Fruit fly (Drosophila melanogaster) whole organism, embryonic: ENCODE measurements around the gene alpha-Est7.

Experiments used
- Atf-2 ChIP-seq: fragments of 200-800 bp; sonication (Bioruptor generic); optimal IDR thresholded peaks from 2 replicates; lab custom pipeline; 2016; ENCODE audit warnings: missing biosample characterization, missing genetic modification characterization
- CG10147 ChIP-seq: fragments of 200-800 bp; sonication (Bioruptor generic); optimal IDR thresholded peaks from 2 replicates; lab custom pipeline; 2019; ENCODE audit warnings: missing biosample characterization, mild to moderate bottlenecking, missing genetic modification characterization, moderate library complexity
- CG1024 ChIP-seq: fragments of 200-800 bp; sonication (Bioruptor generic); IDR thresholded peaks from 2 replicates; pipeline ENCODE4 v1.3.6; 2022; ENCODE audit warnings: missing biosample characterization, missing genetic modification characterization
- CG11085 ChIP-seq: fragments of 200-800 bp; sonication (Bioruptor generic); IDR thresholded peaks from 2 replicates; pipeline ENCODE4 v1.3.6; 2022; ENCODE audit warnings: missing biosample characterization, missing genetic modification characterization
- CG11456 ChIP-seq: fragments of 200-800 bp; sonication (Bioruptor generic); IDR thresholded peaks from 3 replicates; pipeline ENCODE4 v1.3.6; 2022; ENCODE audit warnings: missing biosample characterization, missing genetic modification characterization
- CG11723 ChIP-seq: fragments of 200-800 bp; sonication (Bioruptor generic); optimal IDR thresholded peaks from 2 replicates; lab custom pipeline; 2017; ENCODE audit warnings: missing biosample characterization, mild to moderate bottlenecking, missing genetic modification characterization
- CG12236 ChIP-seq: fragments of 200-800 bp; sonication (Bioruptor generic); optimal IDR thresholded peaks from 2 replicates; lab custom pipeline; 2016; ENCODE audit warnings: missing biosample characterization, missing genetic modification characterization
- CG15269 ChIP-seq: fragments of 200-800 bp; sonication (Bioruptor generic); optimal IDR thresholded peaks from 2 replicates; lab custom pipeline; 2018; ENCODE audit warnings: missing biosample characterization, mild to moderate bottlenecking, missing genetic modification characterization, moderate library complexity
- CG1647 ChIP-seq: fragments of 200-800 bp; sonication (Bioruptor generic); optimal IDR thresholded peaks from 3 replicates; lab custom pipeline; 2016; ENCODE audit warnings: missing biosample characterization, missing genetic modification characterization
- CG18476 ChIP-seq: fragments of 200-800 bp; sonication (Bioruptor generic); optimal IDR thresholded peaks from 2 replicates; lab custom pipeline; 2016; ENCODE audit warnings: missing biosample characterization, mild to moderate bottlenecking, missing genetic modification characterization
- CG2199 ChIP-seq: fragments of 200-800 bp; sonication (Bioruptor generic); IDR thresholded peaks from 3 replicates; pipeline ENCODE4 v1.3.6; 2022; ENCODE audit warnings: missing biosample characterization, missing genetic modification characterization
- CG2875 ChIP-seq: fragments of 200-800 bp; sonication (Bioruptor generic); optimal IDR thresholded peaks from 2 replicates; lab custom pipeline; 2017; ENCODE audit warnings: missing biosample characterization, mild to moderate bottlenecking, missing genetic modification characterization, missing genetic modification reagents
- CG33213 ChIP-seq: fragments of 200-800 bp; sonication (Bioruptor generic); optimal IDR thresholded peaks from 3 replicates; lab custom pipeline; 2016; ENCODE audit warnings: missing biosample characterization, missing genetic modification characterization
- CG34422 ChIP-seq: fragments of 200-800 bp; sonication (Bioruptor generic); IDR thresholded peaks from 3 replicates; pipeline ENCODE4 v1.3.6; 2022; ENCODE audit warnings: missing biosample characterization, missing genetic modification characterization
- CG6813 ChIP-seq: fragments of 200-800 bp; sonication (Bioruptor generic); optimal IDR thresholded peaks from 2 replicates; lab custom pipeline; 2017; ENCODE audit warnings: missing biosample characterization, missing genetic modification characterization, mild to moderate bottlenecking, moderate library complexity, missing genetic modification reagents
- CG7357 ChIP-seq: fragments of 200-800 bp; sonication (Bioruptor generic); IDR thresholded peaks from 3 replicates; pipeline ENCODE4 v1.3.6; 2022; ENCODE audit warnings: missing biosample characterization, missing genetic modification characterization
- CG7556 ChIP-seq: fragments of 200-800 bp; sonication (Bioruptor generic); optimal IDR thresholded peaks from 2 replicates; lab custom pipeline; 2017; ENCODE audit warnings: missing biosample characterization, mild to moderate bottlenecking, missing genetic modification characterization
- CG7745 ChIP-seq: fragments of 200-800 bp; sonication (Bioruptor generic); optimal IDR thresholded peaks from 2 replicates; lab custom pipeline; 2018; ENCODE audit warnings: missing biosample characterization, mild to moderate bottlenecking, missing genetic modification characterization, moderate library complexity
- CG7928 ChIP-seq: fragments of 200-800 bp; sonication (Bioruptor generic); optimal IDR thresholded peaks from 2 replicates; lab custom pipeline; 2017; ENCODE audit warnings: missing biosample characterization, mild to moderate bottlenecking, missing genetic modification characterization
- CHES-1-like ChIP-seq: fragments of 200-800 bp; sonication (Bioruptor generic); optimal IDR thresholded peaks from 2 replicates; lab custom pipeline; 2016; ENCODE audit warnings: missing biosample characterization, missing genetic modification characterization
- CrebB ChIP-seq: fragments of 200-800 bp; sonication (Bioruptor generic); optimal IDR thresholded peaks from 3 replicates; lab custom pipeline; 2018; ENCODE audit warnings: missing biosample characterization, mild to moderate bottlenecking, missing genetic modification characterization
- Dad ChIP-seq: fragments of 200-800 bp; sonication (Bioruptor generic); optimal IDR thresholded peaks from 3 replicates; lab custom pipeline; 2016; ENCODE audit warnings: missing biosample characterization, missing genetic modification characterization
- Fer1 ChIP-seq: fragments of 200-800 bp; sonication (Bioruptor generic); optimal IDR thresholded peaks from 2 replicates; lab custom pipeline; 2017; ENCODE audit warnings: missing biosample characterization, mild to moderate bottlenecking, missing genetic modification characterization
- Gug ChIP-seq: fragments of 200-800 bp; sonication (Bioruptor generic); IDR thresholded peaks from 4 replicates; pipeline ENCODE4 v1.3.6; 2022; ENCODE audit warnings: missing biosample characterization, missing genetic modification characterization
- HLH54F ChIP-seq: fragments of 200-800 bp; sonication (Bioruptor generic); optimal IDR thresholded peaks from 3 replicates; lab custom pipeline; 2016; ENCODE audit warnings: missing biosample characterization, missing genetic modification characterization
- Lhr ChIP-seq: fragments of 200-800 bp; sonication (Bioruptor generic); optimal IDR thresholded peaks from 3 replicates; lab custom pipeline; 2017; ENCODE audit warnings: mild to moderate bottlenecking, missing biosample characterization, missing genetic modification reagents, missing genetic modification characterization
- Mes4 ChIP-seq: fragments of 200-800 bp; sonication (Bioruptor generic); optimal IDR thresholded peaks from 2 replicates; lab custom pipeline; 2016; ENCODE audit warnings: missing biosample characterization, missing genetic modification characterization
- NK7.1 ChIP-seq: fragments of 200-800 bp; sonication (Bioruptor generic); optimal IDR thresholded peaks from 3 replicates; lab custom pipeline; 2016; ENCODE audit warnings: missing biosample characterization, missing genetic modification characterization
- Pdp1 ChIP-seq, 2 experiments: fragments of 200-800 bp; sonication (Bioruptor generic); optimal IDR thresholded peaks; 3 replicates each; lab custom pipeline; 2016; ENCODE audit warnings: missing biosample characterization in 2 of 2, missing genetic modification characterization in 2 of 2, mild to moderate bottlenecking in 1 of 2, moderate library complexity in 1 of 2
- Tbp ChIP-seq: fragments of >200 bp; optimal IDR thresholded peaks from 2 replicates; lab custom pipeline; 2018; ENCODE audit warnings: missing biosample characterization, missing genetic modification characterization
- Vsx1 ChIP-seq: fragments of 200-800 bp; sonication (Bioruptor generic); optimal IDR thresholded peaks from 2 replicates; lab custom pipeline; 2017; ENCODE audit warnings: missing biosample characterization, mild to moderate bottlenecking, missing genetic modification characterization, missing genetic modification reagents
- Xbp1 ChIP-seq: fragments of 200-800 bp; sonication (Bioruptor generic); optimal IDR thresholded peaks from 3 replicates; lab custom pipeline; 2016; ENCODE audit warnings: missing biosample characterization, mild to moderate bottlenecking, missing genetic modification characterization
- ab ChIP-seq: fragments of 200-800 bp; sonication (Bioruptor generic); optimal IDR thresholded peaks from 2 replicates; lab custom pipeline; 2016; ENCODE audit warnings: missing biosample characterization, missing genetic modification characterization
- ac ChIP-seq: fragments of 200-800 bp; sonication (Bioruptor generic); optimal IDR thresholded peaks from 3 replicates; lab custom pipeline; 2017; ENCODE audit warnings: missing biosample characterization, mild to moderate bottlenecking, missing genetic modification characterization
- az2 ChIP-seq: fragments of 200-800 bp; sonication (Bioruptor generic); optimal IDR thresholded peaks from 3 replicates; lab custom pipeline; 2016; ENCODE audit warnings: missing biosample characterization, missing genetic modification characterization
- cato ChIP-seq: fragments of 200-800 bp; sonication (Bioruptor generic); optimal IDR thresholded peaks from 2 replicates; lab custom pipeline; 2016; ENCODE audit warnings: missing biosample characterization, missing genetic modification characterization, borderline replicate concordance
- crp ChIP-seq, 2 experiments: fragments of 200-800 bp; sonication (Bioruptor generic); optimal IDR thresholded peaks; 2 replicates in 1 of 2; 3 replicates in 1 of 2; lab custom pipeline; 2017; ENCODE audit warnings: missing biosample characterization in 2 of 2, missing genetic modification characterization in 2 of 2, mild to moderate bottlenecking in 1 of 2, moderate library complexity in 1 of 2
- dmrt11E ChIP-seq: fragments of 200-800 bp; sonication (Bioruptor generic); optimal IDR thresholded peaks from 3 replicates; lab custom pipeline; 2018; ENCODE audit warnings: missing biosample characterization, mild to moderate bottlenecking, missing genetic modification characterization, moderate library complexity
- fd64A ChIP-seq: fragments of 200-800 bp; sonication (Bioruptor generic); optimal IDR thresholded peaks from 3 replicates; lab custom pipeline; 2018; ENCODE audit warnings: missing biosample characterization, mild to moderate bottlenecking, missing genetic modification characterization
- fru ChIP-seq: fragments of >200 bp; optimal IDR thresholded peaks from 2 replicates; lab custom pipeline; 2017
- ftz-f1 ChIP-seq: fragments of 200-800 bp; sonication (Bioruptor generic); optimal IDR thresholded peaks from 2 replicates; lab custom pipeline; 2016; ENCODE audit warnings: missing biosample characterization, missing genetic modification characterization
- kay ChIP-seq: fragments of 200-800 bp; sonication (Bioruptor generic); optimal IDR thresholded peaks from 2 replicates; lab custom pipeline; 2016; ENCODE audit warnings: missing biosample characterization, missing genetic modification characterization
- lbe ChIP-seq: fragments of 200-800 bp; sonication (Bioruptor generic); optimal IDR thresholded peaks from 2 replicates; lab custom pipeline; 2016; ENCODE audit warnings: missing biosample characterization, mild to moderate bottlenecking, missing genetic modification characterization
- pita ChIP-seq: fragments of 200-800 bp; sonication (Bioruptor generic); optimal IDR thresholded peaks from 2 replicates; lab custom pipeline; 2017; ENCODE audit warnings: missing biosample characterization, mild to moderate bottlenecking, missing genetic modification characterization
- pum ChIP-seq: fragments of 200-800 bp; sonication (Bioruptor generic); optimal IDR thresholded peaks from 2 replicates; lab custom pipeline; 2016; ENCODE audit warnings: missing biosample characterization, missing genetic modification characterization
- rib ChIP-seq: fragments of 200-800 bp; sonication (Bioruptor generic); IDR thresholded peaks from 2 replicates; pipeline ENCODE4 v1.3.6; 2022; ENCODE audit warnings: missing biosample characterization, missing genetic modification characterization
- sens ChIP-seq: fragments of 200-800 bp; sonication (Bioruptor generic); peaks from one replicate; lab custom pipeline; 2016; ENCODE audit warnings: missing biosample characterization, missing genetic modification characterization
- stc ChIP-seq: fragments of 200-800 bp; sonication (Bioruptor generic); IDR thresholded peaks from 2 replicates; pipeline ENCODE4 v1.3.6; 2022; ENCODE audit warnings: missing biosample characterization, missing genetic modification characterization
- sug ChIP-seq: fragments of 200-800 bp; optimal IDR thresholded peaks from 2 replicates; lab custom pipeline; 2019; ENCODE audit warnings: missing biosample characterization, mild to moderate bottlenecking, missing genetic modification characterization, moderate library complexity
- unc-4 ChIP-seq: fragments of 200-800 bp; sonication (Bioruptor generic); IDR thresholded peaks from 2 replicates; pipeline ENCODE4 v1.3.6; 2022; ENCODE audit warnings: missing biosample characterization, missing genetic modification characterization; ENCODE audit not compliant: partially characterized antibody
- z ChIP-seq: fragments of 200-800 bp; sonication (Bioruptor generic); IDR thresholded peaks from 3 replicates; pipeline ENCODE4 v1.3.6; 2022; ENCODE audit warnings: missing biosample characterization, missing genetic modification characterization

alpha-Est7 gene

DNA sequence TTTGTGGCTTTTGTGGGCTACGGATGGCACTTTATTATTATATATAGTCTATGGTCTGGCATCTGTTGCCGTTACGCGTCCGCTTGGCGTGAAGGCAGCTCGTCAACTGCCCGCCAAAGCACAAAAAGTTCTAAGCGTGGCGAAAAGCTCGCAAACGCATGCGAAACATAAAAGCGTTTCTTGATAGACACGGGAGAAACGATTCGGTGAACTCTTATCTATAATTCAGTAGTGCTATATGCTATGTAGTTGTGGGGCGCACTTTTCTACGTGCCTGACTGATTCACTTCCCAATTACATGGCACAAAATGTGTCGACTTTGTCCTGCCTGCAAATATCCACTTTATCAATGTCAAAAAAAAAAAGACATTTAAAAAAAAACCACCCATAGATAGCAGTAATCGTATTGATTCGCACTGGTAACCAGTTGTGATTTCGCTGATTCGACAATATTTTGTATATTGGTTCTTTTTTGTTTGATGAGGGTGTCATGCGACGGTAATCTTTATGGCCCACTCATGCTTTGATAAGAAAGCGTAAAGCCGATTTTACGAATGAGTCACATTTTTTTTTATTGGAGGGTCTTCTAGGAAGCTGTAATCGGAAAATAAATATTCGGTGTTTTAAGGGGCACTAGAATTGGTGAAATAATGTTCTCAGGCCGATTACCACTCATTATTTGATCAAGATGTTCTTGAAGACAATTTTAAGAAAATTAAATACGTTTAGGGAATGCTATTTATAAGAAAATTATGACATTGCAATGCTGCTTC is 18.4 kb downstream of the alpha-Est7 start, which contains the start of gene alpha-Est9 (continued):
- TF ChIP-seq CG7745 (tag; lab: Kevin White, UChicago) (no peak), CHES-1-like (no peak), HLH54F (no peak), Mes4 (GFP tag; lab: Kevin White, UChicago) (no peak), crp (GFP tag; optimal IDR thresholded peaks at IDR 0.05; lab: Kevin White, UChicago) (no peak), az2 (GFP tag; lab: Kevin White, UChicago) (no peak), CG7928 (GFP tag; lab: Kevin White, UChicago) (no peak), stc (GFP tag; lab: Robert Waterston, UW) (no peak), ac (no peak), Tbp (GFP tag; lab: Kevin White, UChicago) (no peak), CG1024 (GFP tag; lab: Robert Waterston, UW) (no peak), Fer1 (GFP tag; lab: Kevin White, UChicago) (peak; percentile 45), CG2875 (GFP tag; lab: Kevin White, UChicago) (no peak), CG18476 (no peak), z (GFP tag; lab: Robert Waterston, UW) (no peak), unc-4 (GFP tag; lab: Robert Waterston, UW) (no peak), CG11085 (GFP tag; lab: Robert Waterston, UW) (no peak), CrebB (tag; lab: Kevin White, UChicago) (peak; percentile 2), CG33213 (GFP tag; lab: Kevin White, UChicago) (no peak), Gug (GFP tag; lab: Robert Waterston, UW) (no peak), CG1647 (GFP tag; lab: Kevin White, UChicago) (no peak), ftz-f1 (GFP tag; lab: Kevin White, UChicago) (peak; percentile 68), NK7.1 (GFP tag; lab: Kevin White, UChicago) (no peak), Atf-2 (GFP tag; lab: Kevin White, UChicago) (no peak), fd64A (no peak), rib (GFP tag; lab: Robert Waterston, UW) (peak; percentile 73), CG15269 (no peak), sug (tag; lab: Kevin White, UChicago) (peak; percentile 67), ab (no peak), lbe (peak; percentile 25), Pdp1 (GFP tag; optimal IDR thresholded peaks at IDR 0.05; lab: Kevin White, UChicago) (peak in 1 of 2 experiments; percentile 38), pita (GFP tag; lab: Kevin White, UChicago) (no peak), Vsx1 (GFP tag; lab: Kevin White, UChicago) (no peak), CG2199 (GFP tag; lab: Robert Waterston, UW) (0 out of 3 replicates have a peak, but pooled peaks have one; percentile 25), dmrt11E (tag; lab: Kevin White, UChicago) (no peak), CG11456 (no peak), CG7556 (GFP tag; lab: Kevin White, UChicago) (no peak), Lhr (no peak), Xbp1 (GFP tag; lab: Kevin White, UChicago) (no peak), CG34422 (GFP tag; lab: Robert Waterston, UW) (no peak), CG11723 (GFP tag; lab: Kevin White, UChicago) (no peak), sens (GFP tag; lab: Kevin White, UChicago) (peak; percentile 63), CG10147 (GFP tag; lab: Kevin White, UChicago) (no peak), CG12236 (GFP tag; lab: Kevin White, UChicago) (no peak), CG7357 (GFP tag; lab: Robert Waterston, UW) (no peak), CG6813 (GFP tag; lab: Kevin White, UChicago) (no peak), cato (GFP tag; lab: Kevin White, UChicago) (no peak), pum (GFP tag; lab: Kevin White, UChicago) (no peak), Dad (GFP tag; lab: Kevin White, UChicago) (no peak), kay (GFP tag; lab: Kevin White, UChicago) (peak; percentile 44), fru (lab: Kevin White, UChicago) (no peak)
